Fruit fly (Drosophila melanogaster): ENCODE measurements around the gene CG4950.

Gene CG4950

DNA sequence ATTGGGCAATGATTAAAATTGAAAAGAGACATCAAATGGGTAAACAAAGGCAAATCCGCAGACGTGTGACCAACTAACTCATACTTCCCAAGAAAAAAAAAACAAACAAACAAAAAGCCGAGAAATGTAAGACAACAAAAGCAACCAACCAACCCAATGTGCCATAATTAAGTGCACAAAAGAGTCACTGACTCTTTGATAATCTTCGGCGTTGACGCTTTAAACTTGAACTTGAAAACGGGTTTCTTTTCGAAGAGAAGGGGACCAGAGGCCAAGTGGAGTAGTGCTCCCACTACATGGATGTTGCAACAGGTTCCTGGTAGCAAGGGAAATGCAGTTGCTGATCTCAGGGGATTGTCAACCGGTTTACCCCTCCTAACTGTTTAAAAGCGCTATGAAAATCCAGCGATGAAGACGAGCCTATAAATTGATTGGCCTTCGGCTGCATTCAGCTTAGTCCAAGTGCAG, 12.1 kb upstream of the CG4950 start, which contains the start of gene CG13064:
CG13064 (plus strand) TSS at position 418 of the 468 bp plus-strand sequence.
- TF ChIP-seq EcR (GFP tag; optimal IDR thresholded peaks at IDR 0.05) (peak; percentile 96), CG9948 (tag; optimal IDR thresholded peaks at IDR 0.05) (no peak), fd96Ca (GFP tag; IDR thresholded peaks at IDR 0.05) (no peak), CG14655 (GFP tag; optimal IDR thresholded peaks at IDR 0.05) (no peak), CG32121 (GFP tag; IDR thresholded peaks at IDR 0.05) (no peak)

DNA sequence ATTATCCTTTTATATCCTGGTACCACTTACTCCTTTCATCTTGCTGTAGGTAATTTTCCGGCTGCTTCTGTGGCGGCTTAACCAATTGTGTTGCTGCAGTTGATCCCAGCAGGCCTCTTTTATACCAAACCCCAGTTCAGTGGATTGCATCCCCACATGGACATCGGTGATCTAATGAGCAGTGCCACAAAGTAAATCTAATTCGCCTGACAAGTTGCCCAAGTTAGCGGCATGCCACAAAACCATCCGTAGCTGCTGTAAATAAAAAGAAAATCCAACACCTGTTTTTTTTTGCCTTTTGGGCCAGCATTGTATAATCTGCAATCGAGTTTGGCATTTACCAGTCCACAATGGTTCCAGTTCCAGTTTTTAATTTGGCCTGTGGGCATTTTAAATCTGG, 11.2 kb upstream of the CG4950 start, which contains the start of gene CG13050:
CG13050 (minus strand) TSS at position 101 of the 400 bp plus-strand sequence.
- TF ChIP-seq CG4496 (GFP tag; IDR thresholded peaks at IDR 0.05) (no peak), Pif1A (GFP tag; optimal IDR thresholded peaks at IDR 0.05) (no peak), CG8301 (tag; optimal IDR thresholded peaks at IDR 0.05) (no peak), CG10348 (GFP tag; IDR thresholded peaks at IDR 0.05) (no peak), CG15710 (tag; optimal IDR thresholded peaks at IDR 0.05) (no peak), CG14655 (GFP tag; optimal IDR thresholded peaks at IDR 0.05) (no peak), D1 (tag; optimal IDR thresholded peaks at IDR 0.05) (no peak), rn (GFP tag; IDR thresholded peaks at IDR 0.05) (no peak), CG8159 (tag; optimal IDR thresholded peaks at IDR 0.05) (no peak), CG12605 (GFP tag; IDR thresholded peaks at IDR 0.05) (no peak), Ets98B (GFP tag; IDR thresholded peaks at IDR 0.05) (no peak), CG13204 (GFP tag; optimal IDR thresholded peaks at IDR 0.05) (no peak), CG34367 (tag; optimal IDR thresholded peaks at IDR 0.05) (no peak), CG32121 (GFP tag; IDR thresholded peaks at IDR 0.05) (no peak)

DNA sequence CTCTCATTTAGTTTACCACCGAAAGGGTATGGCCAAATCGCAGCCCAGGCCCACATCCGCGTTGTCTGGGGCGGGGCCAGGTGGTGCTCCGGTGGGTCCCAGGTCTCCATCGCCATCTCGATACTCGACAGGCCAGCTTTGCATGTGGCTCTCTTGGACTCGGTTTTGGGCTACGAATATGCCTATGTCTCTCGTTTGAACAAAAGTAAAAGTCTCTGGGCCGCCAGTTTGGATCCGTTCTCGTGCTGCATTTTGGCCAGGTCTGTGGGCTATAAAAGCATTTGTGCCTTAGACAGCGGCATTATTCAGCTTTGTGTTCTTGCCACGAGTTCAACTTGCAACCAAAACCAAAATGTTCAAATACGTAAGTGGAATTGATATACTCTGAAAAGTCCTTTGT, 9.2 kb upstream of the CG4950 start, which contains the start of gene CG13065:
CG13065 (plus strand) TSS at position 301 of the 400 bp plus-strand sequence.
- TF ChIP-seq EcR (GFP tag; optimal IDR thresholded peaks at IDR 0.05) = no peak
- TF ChIP-seq CG32121 (GFP tag; IDR thresholded peaks at IDR 0.05) = no peak
- no peak for TF ChIP-seq CG14655 (GFP tag; optimal IDR thresholded peaks at IDR 0.05)
- TF ChIP-seq Pif1A (GFP tag; optimal IDR thresholded peaks at IDR 0.05) = no peak
- TF ChIP-seq rn (GFP tag; IDR thresholded peaks at IDR 0.05) = no peak
- no peak for TF ChIP-seq fd96Ca (GFP tag; IDR thresholded peaks at IDR 0.05)
- TF ChIP-seq gl (tag; optimal IDR thresholded peaks at IDR 0.05) = no peak
- TF ChIP-seq CG8301 (tag; optimal IDR thresholded peaks at IDR 0.05) = no peak
- TF ChIP-seq CG17806 (tag; optimal IDR thresholded peaks at IDR 0.05) = no peak
- TF ChIP-seq CG34367 (tag; optimal IDR thresholded peaks at IDR 0.05) = no peak
- TF ChIP-seq Snoo (tag; optimal IDR thresholded peaks at IDR 0.05) = no peak
- no peak for TF ChIP-seq D1 (tag; optimal IDR thresholded peaks at IDR 0.05)

DNA sequence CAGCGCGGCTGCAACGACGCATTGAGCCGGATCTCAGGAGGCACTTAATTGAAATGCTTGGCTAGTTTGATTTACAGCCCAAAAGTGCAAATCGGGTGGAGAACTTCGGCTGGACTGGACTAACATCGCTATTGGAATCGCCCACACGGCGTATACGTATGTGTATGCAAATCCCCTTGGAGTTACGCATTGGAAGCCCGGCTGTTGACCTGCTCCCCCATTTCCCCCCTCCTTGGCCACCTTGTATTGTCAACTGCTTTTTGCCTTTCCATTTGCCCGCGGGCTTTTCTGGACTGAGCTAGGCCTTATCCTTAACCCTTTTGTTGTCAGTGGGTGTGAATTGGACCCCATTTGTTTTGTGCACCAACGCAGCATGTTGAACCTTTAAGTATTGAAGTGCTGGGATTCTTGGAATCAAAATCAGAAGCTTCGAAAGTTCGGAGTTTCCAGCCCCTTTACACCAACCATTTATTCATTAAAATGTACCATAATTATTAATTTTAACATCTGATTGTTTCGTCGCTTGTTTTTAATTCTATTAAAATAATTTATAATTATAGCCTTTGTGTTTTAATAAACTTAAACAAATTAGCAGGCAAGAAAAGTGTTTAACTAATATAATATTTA, 7.5 kb upstream of the CG4950 start:
- peak; percentile 63 for TF ChIP-seq CG8159 (tag; optimal IDR thresholded peaks at IDR 0.05)
- peak; percentile 75 for TF ChIP-seq EcR (GFP tag; optimal IDR thresholded peaks at IDR 0.05)
- TF ChIP-seq Pif1B (GFP tag; optimal IDR thresholded peaks at IDR 0.05) = no peak
- no peak for TF ChIP-seq CG12605 (GFP tag; IDR thresholded peaks at IDR 0.05)
- TF ChIP-seq CG9948 (tag; optimal IDR thresholded peaks at IDR 0.05) = peak; percentile 49
- TF ChIP-seq CG15710 (tag; optimal IDR thresholded peaks at IDR 0.05) = peak; percentile 41
- peak; percentile 20 for TF ChIP-seq CG34367 (tag; optimal IDR thresholded peaks at IDR 0.05)
- TF ChIP-seq CG14655 (GFP tag; optimal IDR thresholded peaks at IDR 0.05) = peak; percentile 41
- peak; percentile 39 for TF ChIP-seq CG17806 (tag; optimal IDR thresholded peaks at IDR 0.05)
- no peak for TF ChIP-seq CG4496 (GFP tag; IDR thresholded peaks at IDR 0.05)

DNA sequence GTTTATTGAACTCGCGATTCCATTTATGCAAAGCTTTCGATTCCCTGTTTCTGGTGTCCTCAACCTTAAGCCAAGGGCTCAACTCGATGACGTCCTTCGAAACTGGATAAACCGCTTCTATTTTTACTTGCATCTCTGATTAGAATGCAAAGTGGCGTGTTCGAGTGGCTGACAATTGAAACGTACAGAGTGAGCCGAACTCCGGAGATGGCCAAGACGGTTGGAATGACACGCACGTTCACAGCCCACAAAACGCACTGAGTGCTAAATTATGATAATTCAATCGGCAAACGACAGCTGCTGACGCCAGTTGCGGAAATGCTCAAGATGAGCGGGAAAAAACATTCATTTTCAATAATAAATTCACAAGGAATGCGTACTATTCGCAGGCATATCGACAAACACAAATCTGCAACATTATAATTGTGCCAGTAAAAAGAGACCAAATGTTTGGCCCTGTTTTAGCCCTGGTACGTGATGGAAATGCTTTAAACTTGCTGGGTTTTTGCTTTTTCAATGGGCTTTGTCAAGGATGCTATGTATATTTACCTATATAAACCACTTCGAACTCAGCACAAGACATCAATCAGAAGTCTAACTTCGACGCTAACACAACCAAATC, 4.5 kb upstream of the CG4950 start, which contains the start of gene CG13066:
CG13066 (plus strand) TSS at position 572 of the 622 bp plus-strand sequence.
- TF ChIP-seq EcR (GFP tag; optimal IDR thresholded peaks at IDR 0.05) (peak; percentile 13), CG32121 (GFP tag; IDR thresholded peaks at IDR 0.05) (no peak)

DNA sequence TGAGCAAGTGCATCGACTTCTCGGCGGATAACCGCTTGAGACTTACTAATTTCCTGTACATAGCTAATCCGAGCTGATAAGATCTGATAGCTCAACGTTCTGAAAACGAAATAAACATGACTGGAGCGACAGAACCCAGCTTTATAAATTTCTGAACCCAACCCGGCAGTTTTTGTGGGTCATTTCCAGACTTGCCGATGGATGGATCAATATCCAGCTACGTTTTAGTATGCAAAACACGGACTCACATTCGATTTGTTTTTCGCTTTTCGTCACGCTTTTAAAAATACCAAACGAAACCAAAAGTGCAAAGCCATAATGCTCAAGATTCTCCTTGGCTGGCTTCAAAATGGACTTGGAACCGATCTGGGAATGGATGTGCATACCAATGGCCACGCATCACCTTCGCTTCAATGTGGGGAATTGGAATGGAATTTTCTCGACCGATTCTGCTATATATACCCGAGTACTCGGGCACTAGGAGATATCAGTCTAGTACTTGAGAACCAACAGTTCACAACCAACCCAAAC, 2.9 kb upstream of the CG4950 start, which contains the start of the genes CG34248 and CG13067:
CG34248 (minus strand) TSS at position 101 of the 531 bp plus-strand sequence.
CG13067 (plus strand) TSS at position 481 of the 531 bp plus-strand sequence.
- TF ChIP-seq rn (GFP tag; IDR thresholded peaks at IDR 0.05) (no peak), CG15710 (tag; optimal IDR thresholded peaks at IDR 0.05) (no peak), CG13204 (GFP tag; optimal IDR thresholded peaks at IDR 0.05) (no peak), Snoo (tag; optimal IDR thresholded peaks at IDR 0.05) (no peak), gl (tag; optimal IDR thresholded peaks at IDR 0.05) (no peak), CG4496 (GFP tag; IDR thresholded peaks at IDR 0.05) (no peak), CG10348 (GFP tag; IDR thresholded peaks at IDR 0.05) (no peak), CG8159 (tag; optimal IDR thresholded peaks at IDR 0.05) (no peak), CG32121 (GFP tag; IDR thresholded peaks at IDR 0.05) (no peak), CG17806 (tag; optimal IDR thresholded peaks at IDR 0.05) (no peak)
